Fruit fly (Drosophila melanogaster) whole organism, wandering third instar larva: ENCODE data around the gene xit.
A peak's percentile ranks its signal among the peaks of the same experiment; 100 is the strongest.

Source experiments
- Abd-B ChIP-seq: fragments of >200 bp; optimal IDR thresholded peaks from 2 replicates; lab custom pipeline; 2017; ENCODE audit warnings: missing biosample characterization, missing genetic modification characterization
- CG32264 ChIP-seq: fragments of 200-800 bp; sonication (Bioruptor generic); optimal IDR thresholded peaks from 2 replicates; lab custom pipeline; 2016; ENCODE audit warnings: missing biosample characterization, missing genetic modification characterization
- CG9705 ChIP-seq: fragments of 200-800 bp; sonication (Bioruptor generic); optimal IDR thresholded peaks from 2 replicates; lab custom pipeline; 2018; ENCODE audit warnings: missing biosample characterization, mild to moderate bottlenecking, missing genetic modification characterization
- CrebA ChIP-seq: fragments of 200-800 bp; sonication (Bioruptor generic); optimal IDR thresholded peaks from 2 replicates; lab custom pipeline; 2016; ENCODE audit warnings: missing biosample characterization, mild to moderate bottlenecking, missing genetic modification characterization, borderline replicate concordance
- Dfd ChIP-seq: fragments of >200 bp; optimal IDR thresholded peaks from 2 replicates; lab custom pipeline; 2017; ENCODE audit warnings: missing biosample characterization, missing genetic modification characterization
- Dif ChIP-seq: fragments of 200-275, 200-300 bp; sonication (Bioruptor generic); optimal IDR thresholded peaks from 2 replicates; lab custom pipeline; 2018; ENCODE audit warnings: missing biosample characterization, missing genetic modification characterization; ENCODE audit not compliant: partially characterized antibody
- GATAd ChIP-seq: sonication (Bioruptor generic); optimal IDR thresholded peaks from 2 replicates; lab custom pipeline; 2016; ENCODE audit warnings: missing biosample characterization, missing genetic modification characterization
- HLH106 ChIP-seq: fragments of 200-800 bp; optimal IDR thresholded peaks from 3 replicates; lab custom pipeline; 2019; ENCODE audit warnings: missing biosample characterization, mild to moderate bottlenecking, missing genetic modification characterization, moderate library complexity
- Hnf4 ChIP-seq: fragments of 200-800 bp; sonication (Bioruptor generic); optimal IDR thresholded peaks from 2 replicates; lab custom pipeline; 2016; ENCODE audit warnings: missing biosample characterization, mild to moderate bottlenecking, missing genetic modification characterization
- Hr78 ChIP-seq: fragments of >200 bp; optimal IDR thresholded peaks from 2 replicates; lab custom pipeline; 2017; ENCODE audit warnings: missing biosample characterization, missing genetic modification characterization
- Hr83 ChIP-seq: fragments of 200-300 bp; sonication (Bioruptor generic); optimal IDR thresholded peaks from 2 replicates; lab custom pipeline; 2016; ENCODE audit warnings: missing biosample characterization, mild to moderate bottlenecking, missing genetic modification characterization, moderate library complexity; ENCODE audit not compliant: poor library complexity, severe bottlenecking
- Jra ChIP-seq: sonication (Bioruptor generic); optimal IDR thresholded peaks from 2 replicates; lab custom pipeline; 2016; ENCODE audit warnings: missing biosample characterization, missing genetic modification characterization
- Mio ChIP-seq: sonication (Bioruptor generic); optimal IDR thresholded peaks from 2 replicates; lab custom pipeline; 2016; ENCODE audit warnings: missing biosample characterization, missing genetic modification characterization
- Myc ChIP-seq: fragments of >200 bp; optimal IDR thresholded peaks from 2 replicates; lab custom pipeline; 2017
- N ChIP-seq: fragments of >200 bp; optimal IDR thresholded peaks from 2 replicates; lab custom pipeline; 2018; ENCODE audit warnings: missing biosample characterization, missing external identifiers, missing genetic modification characterization
- OdsH ChIP-seq: fragments of 200-800 bp; sonication (Bioruptor generic); optimal IDR thresholded peaks from 2 replicates; lab custom pipeline; 2016; ENCODE audit warnings: missing biosample characterization, mild to moderate bottlenecking, missing genetic modification characterization
- Rel ChIP-seq, 2 experiments: fragments of 200-800 bp; sonication (Bioruptor generic) in 1 of 2; optimal IDR thresholded peaks; 2 replicates in 1 of 2; 3 replicates in 1 of 2; lab custom pipeline; 2016 to 2019; ENCODE audit warnings: mild to moderate bottlenecking in 2 of 2, missing biosample characterization in 2 of 2, missing genetic modification characterization in 2 of 2, moderate library complexity in 1 of 2
- Sp1 ChIP-seq: fragments of 200-800 bp; sonication (Bioruptor generic); optimal IDR thresholded peaks from 3 replicates; lab custom pipeline; 2019; ENCODE audit warnings: missing biosample characterization, mild to moderate bottlenecking, missing genetic modification characterization, moderate library complexity
- Vsx2 ChIP-seq: fragments of 200-300, 225-300 bp; sonication (Bioruptor generic); optimal IDR thresholded peaks from 2 replicates; lab custom pipeline; 2018; ENCODE audit warnings: missing biosample characterization, missing genetic modification characterization; ENCODE audit not compliant: partially characterized antibody
- br ChIP-seq: fragments of 200-800 bp; sonication (Bioruptor generic); optimal IDR thresholded peaks from 2 replicates; lab custom pipeline; 2016; ENCODE audit warnings: missing biosample characterization, missing genetic modification characterization
- brk ChIP-seq: fragments of 200-800 bp; sonication (Bioruptor generic); optimal IDR thresholded peaks from 2 replicates; lab custom pipeline; 2016; ENCODE audit warnings: missing biosample characterization, mild to moderate bottlenecking, missing genetic modification characterization
- dl ChIP-seq, 2 experiments: fragments of 175-275, 200-275 bp in 1 of 2; fragments of 200-275 bp in 1 of 2; sonication (Bioruptor generic); optimal IDR thresholded peaks; lab custom pipeline; 2018; ENCODE audit warnings: mild to moderate bottlenecking in 2 of 2, missing biosample characterization in 2 of 2, missing genetic modification characterization in 2 of 2, moderate library complexity in 2 of 2; ENCODE audit not compliant: partially characterized antibody in 2 of 2, insufficient read depth in 1 of 2
- dmrt93B ChIP-seq: fragments of 200-800 bp; sonication (Bioruptor generic); optimal IDR thresholded peaks from 2 replicates; lab custom pipeline; 2018; ENCODE audit warnings: missing biosample characterization, mild to moderate bottlenecking, missing genetic modification characterization
- dsf ChIP-seq: sonication (Bioruptor generic); optimal IDR thresholded peaks from 2 replicates; lab custom pipeline; 2016; ENCODE audit warnings: missing biosample characterization, missing genetic modification characterization, borderline replicate concordance
- ey ChIP-seq: fragments of 200-800 bp; sonication (Bioruptor generic); optimal IDR thresholded peaks from 2 replicates; lab custom pipeline; 2016; ENCODE audit warnings: missing biosample characterization, missing genetic modification characterization
- foxo ChIP-seq, 2 experiments: fragments of 200-800 bp; sonication (Bioruptor generic); optimal IDR thresholded peaks; 2 replicates in 1 of 2; 3 replicates in 1 of 2; lab custom pipeline; 2016 to 2017; ENCODE audit warnings: missing biosample characterization in 2 of 2, missing genetic modification characterization in 2 of 2
- fru ChIP-seq: fragments of 200-800 bp; sonication (Bioruptor generic); optimal IDR thresholded peaks from 3 replicates; lab custom pipeline; 2016; ENCODE audit warnings: missing biosample characterization, mild to moderate bottlenecking, missing genetic modification characterization
- h ChIP-seq: fragments of 200-800 bp; sonication (Bioruptor generic); optimal IDR thresholded peaks from 3 replicates; lab custom pipeline; 2016; ENCODE audit warnings: missing biosample characterization, mild to moderate bottlenecking, missing genetic modification characterization
- jim ChIP-seq: fragments of 175-275, 200-325 bp; sonication (Bioruptor generic); optimal IDR thresholded peaks from 2 replicates; lab custom pipeline; 2016; ENCODE audit warnings: missing biosample characterization, mild to moderate bottlenecking, missing genetic modification characterization
- lola ChIP-seq: fragments of >200 bp; optimal IDR thresholded peaks from 2 replicates; lab custom pipeline; 2017; ENCODE audit warnings: missing biosample characterization, missing genetic modification characterization
- pan ChIP-seq: fragments of >200 bp; optimal IDR thresholded peaks from 2 replicates; lab custom pipeline; 2017
- psq ChIP-seq: fragments of 200-800 bp; sonication (Bioruptor generic); optimal IDR thresholded peaks from 3 replicates; lab custom pipeline; 2017; ENCODE audit warnings: missing biosample characterization, mild to moderate bottlenecking, missing genetic modification characterization, moderate library complexity
- rgr ChIP-seq: fragments of 200-800 bp; sonication (Bioruptor generic); optimal IDR thresholded peaks from 3 replicates; lab custom pipeline; 2016; ENCODE audit warnings: missing biosample characterization, mild to moderate bottlenecking, missing genetic modification characterization
- sage ChIP-seq: fragments of 200-800 bp; sonication (Bioruptor generic); optimal IDR thresholded peaks from 2 replicates; lab custom pipeline; 2016; ENCODE audit warnings: missing biosample characterization, mild to moderate bottlenecking, missing genetic modification characterization
- sv ChIP-seq: fragments of 200-800 bp; sonication (Bioruptor generic); optimal IDR thresholded peaks from 3 replicates; lab custom pipeline; 2016; ENCODE audit warnings: missing biosample characterization, missing genetic modification characterization
- tai ChIP-seq: sonication (Bioruptor generic); optimal IDR thresholded peaks from 2 replicates; lab custom pipeline; 2016; ENCODE audit warnings: missing biosample characterization, missing genetic modification characterization
- usp ChIP-seq: fragments of >200 bp; optimal IDR thresholded peaks from 2 replicates; lab custom pipeline; 2017; ENCODE audit warnings: missing biosample characterization, missing genetic modification characterization
- woc ChIP-seq: sonication (Bioruptor generic); optimal IDR thresholded peaks from 2 replicates; lab custom pipeline; 2016; ENCODE audit warnings: missing biosample characterization, mild to moderate bottlenecking, missing genetic modification characterization

The xit gene

DNA sequence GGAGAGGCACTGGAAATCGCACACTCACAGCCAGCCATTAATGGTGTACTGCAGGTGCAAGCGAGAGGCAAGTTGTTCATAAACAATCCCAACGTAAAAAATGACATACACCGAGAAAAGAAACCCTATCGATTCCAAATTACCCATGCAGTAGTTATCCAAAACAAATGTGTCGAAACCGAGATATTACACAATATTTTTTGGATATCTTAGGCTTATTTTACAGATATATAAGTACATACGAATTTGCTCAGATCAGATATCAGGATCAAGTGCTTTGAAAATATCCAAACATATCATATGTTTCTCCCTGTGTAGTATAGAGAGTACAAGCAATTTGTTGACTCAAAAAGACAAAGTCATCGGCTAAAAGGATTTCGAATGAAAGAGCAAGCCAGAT is 43.4 kb upstream of the xit start:
- TF ChIP-seq foxo (GFP tag; optimal IDR thresholded peaks at IDR 0.05; lab: Kevin White, UChicago) (peak in 1 of 2 experiments; percentile 87), h (GFP tag; lab: Kevin White, UChicago) (peak; percentile 88), ey (GFP tag; lab: Kevin White, UChicago) (peak; percentile 88), Abd-B (GFP tag; lab: Kevin White, UChicago) (no peak), sv (no peak), Rel (GFP tag; optimal IDR thresholded peaks at IDR 0.05; lab: Kevin White, UChicago) (no peak), Rel (tag; optimal IDR thresholded peaks at IDR 0.05; lab: Kevin White, UChicago) (peak; percentile 28), Dfd (no peak), N (GFP tag; lab: Kevin White, UChicago) (no peak), sage (GFP tag; lab: Kevin White, UChicago) (peak; percentile 69), dsf (no peak), fru (GFP tag; lab: Kevin White, UChicago) (peak; percentile 90), Jra (GFP tag; lab: Kevin White, UChicago) (peak; percentile 3), jim (GFP tag; lab: Kevin White, UChicago) (no peak), Mio (GFP tag; lab: Kevin White, UChicago) (no peak), tai (GFP tag; lab: Kevin White, UChicago) (no peak), Hr83 (GFP tag; lab: Kevin White, UChicago) (no peak), Sp1 (peak; percentile 87), lola (GFP tag; lab: Kevin White, UChicago) (no peak), br (GFP tag; lab: Kevin White, UChicago) (peak; percentile 87), Vsx2 (GFP tag; lab: Kevin White, UChicago) (no peak), Hnf4 (GFP tag; lab: Kevin White, UChicago) (peak; percentile 60), Myc (lab: Kevin White, UChicago) (no peak), GATAd (no peak), psq (peak; percentile 70), HLH106 (tag; lab: Kevin White, UChicago) (peak; percentile 87), CrebA (GFP tag; lab: Kevin White, UChicago) (no peak), rgr (GFP tag; lab: Kevin White, UChicago) (peak; percentile 82), dl (GFP tag; optimal IDR thresholded peaks at IDR 0.05; lab: Kevin White, UChicago; ENCODE audit: insufficient read depth in 1 of 2, partially characterized antibody in 2 of 2) (no peak), Hr78 (no peak), pan (lab: Kevin White, UChicago) (no peak), Dif (GFP tag; lab: Kevin White, UChicago) (peak; percentile 1), woc (GFP tag; lab: Kevin White, UChicago) (peak; percentile 78), CG32264 (GFP tag; lab: Kevin White, UChicago) (peak; percentile 62), usp (GFP tag; lab: Kevin White, UChicago) (no peak), CG9705 (GFP tag; lab: Kevin White, UChicago) (peak; percentile 70), brk (GFP tag; lab: Kevin White, UChicago) (peak; percentile 66), dmrt93B (GFP tag; lab: Kevin White, UChicago) (peak; percentile 73), OdsH (GFP tag; lab: Kevin White, UChicago) (peak; percentile 83)
- TF ChIP-seq, all 38 proteins: peak for 20

DNA sequence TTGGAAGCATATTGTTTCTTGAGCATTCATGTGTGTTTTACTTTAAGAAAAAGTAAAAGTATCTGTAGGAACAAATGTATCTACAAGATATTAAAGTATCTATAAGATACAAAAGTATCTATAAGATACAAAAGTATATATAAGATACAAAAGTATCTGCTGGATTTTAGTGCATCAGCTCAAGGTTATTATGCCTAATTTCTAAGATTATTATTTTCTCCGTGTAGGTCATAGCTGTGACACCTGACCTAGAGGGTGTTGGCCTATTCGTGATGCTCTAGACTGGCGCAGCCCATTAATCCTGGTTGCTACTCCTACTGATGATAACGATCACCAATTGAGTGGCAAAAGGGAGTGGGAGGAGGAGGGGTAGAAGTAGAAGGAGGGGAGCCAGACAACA is 42.7 kb upstream of the xit start:
- TF ChIP-seq N (GFP tag; lab: Kevin White, UChicago) (no peak), woc (GFP tag; lab: Kevin White, UChicago) (peak; percentile 25), Hr83 (GFP tag; lab: Kevin White, UChicago) (no peak), h (GFP tag; lab: Kevin White, UChicago) (peak; percentile 9)

DNA sequence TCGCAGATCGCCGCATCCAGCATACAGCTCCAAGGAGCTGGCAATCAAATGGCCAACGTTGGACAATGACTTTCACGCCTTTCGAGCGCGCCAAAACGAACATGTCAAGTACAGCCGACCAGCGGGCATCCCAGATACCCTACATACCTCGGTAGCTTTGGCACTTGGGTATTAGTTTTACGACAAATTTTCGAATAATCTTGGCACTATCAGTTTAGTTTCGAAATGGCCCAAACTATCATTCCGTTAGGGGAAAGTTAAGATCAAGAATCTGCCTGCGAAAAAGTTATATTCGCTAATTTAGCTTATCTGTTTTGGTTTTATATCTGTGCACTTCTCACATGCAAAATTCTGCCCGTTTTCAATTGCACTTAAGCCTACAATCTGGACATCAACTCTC is 42.0 kb upstream of the xit start:
- TF ChIP-seq br (GFP tag; lab: Kevin White, UChicago) (no peak), psq (no peak), foxo (GFP tag; optimal IDR thresholded peaks at IDR 0.05; lab: Kevin White, UChicago) (peak in 1 of 2 experiments; percentile 4), ey (GFP tag; lab: Kevin White, UChicago) (peak; percentile 21)
